Fruit fly (Drosophila melanogaster) whole organism, adult: ENCODE data around the gene Faf2.

Experiments used
- CG11617 ChIP-seq: fragments of 200-800 bp; sonication (Bioruptor generic); optimal IDR thresholded peaks from 2 replicates; lab custom pipeline; 2017; ENCODE audit warnings: mild to moderate bottlenecking, missing biosample characterization, missing genetic modification reagents, missing genetic modification characterization
- CG12768 ChIP-seq: fragments of 200-800 bp; sonication (Bioruptor generic); optimal IDR thresholded peaks from 2 replicates; lab custom pipeline; 2017; ENCODE audit warnings: missing biosample characterization, missing genetic modification characterization, mild to moderate bottlenecking, moderate library complexity, missing genetic modification reagents
- CG14711 ChIP-seq: fragments of 200-800 bp; sonication (Bioruptor generic); optimal IDR thresholded peaks from 2 replicates; lab custom pipeline; 2018; ENCODE audit warnings: missing biosample characterization, mild to moderate bottlenecking, missing genetic modification characterization, moderate library complexity
- CG1620 ChIP-seq: fragments of 200-800 bp; sonication (Bioruptor generic); optimal IDR thresholded peaks from 2 replicates; lab custom pipeline; 2016; ENCODE audit warnings: missing biosample characterization, missing genetic modification characterization
- CG33017 ChIP-seq: fragments of 200-800 bp; sonication (Bioruptor generic); optimal IDR thresholded peaks from 2 replicates; lab custom pipeline; 2018; ENCODE audit warnings: missing biosample characterization, mild to moderate bottlenecking, missing genetic modification characterization, moderate library complexity
- CG5204 ChIP-seq: fragments of 200-800 bp; sonication (Bioruptor generic); optimal IDR thresholded peaks from 2 replicates; lab custom pipeline; 2016; ENCODE audit warnings: missing biosample characterization, missing genetic modification characterization
- CG7045 ChIP-seq: fragments of 200-800 bp; sonication (Bioruptor generic); optimal IDR thresholded peaks from 2 replicates; lab custom pipeline; 2017; ENCODE audit warnings: missing biosample characterization, mild to moderate bottlenecking, missing genetic modification characterization
- CG7101 ChIP-seq: fragments of 200-800 bp; sonication (Bioruptor generic); optimal IDR thresholded peaks from 2 replicates; lab custom pipeline; 2018; ENCODE audit warnings: missing biosample characterization, mild to moderate bottlenecking, missing genetic modification characterization, moderate library complexity
- Clk ChIP-seq: fragments of 200-800 bp; sonication (Bioruptor generic); optimal IDR thresholded peaks from 2 replicates; lab custom pipeline; 2017; ENCODE audit warnings: missing biosample characterization, missing genetic modification characterization
- Crg-1 ChIP-seq: fragments of 200-800 bp; sonication (Bioruptor generic); optimal IDR thresholded peaks from 2 replicates; lab custom pipeline; 2016; ENCODE audit warnings: missing biosample characterization, missing genetic modification characterization
- Hr96 ChIP-seq: fragments of 200-800 bp; sonication (Bioruptor generic); optimal IDR thresholded peaks from 2 replicates; lab custom pipeline; 2016; ENCODE audit warnings: missing biosample characterization, missing genetic modification characterization
- Mnt ChIP-seq: fragments of 200-800 bp; sonication (Bioruptor generic); optimal IDR thresholded peaks from 2 replicates; lab custom pipeline; 2016; ENCODE audit warnings: missing biosample characterization, mild to moderate bottlenecking, missing genetic modification characterization
- bab1 ChIP-seq: fragments of 200-800 bp; sonication (Bioruptor generic); optimal IDR thresholded peaks from 3 replicates; lab custom pipeline; 2019; ENCODE audit warnings: missing biosample characterization, mild to moderate bottlenecking, missing genetic modification characterization, moderate library complexity
- cic ChIP-seq: fragments of 200-800 bp; sonication (Bioruptor generic); optimal IDR thresholded peaks from 2 replicates; lab custom pipeline; 2017; ENCODE audit warnings: missing biosample characterization, mild to moderate bottlenecking, missing genetic modification characterization, moderate library complexity
- cnc ChIP-seq, 2 experiments: fragments of >200 bp; optimal IDR thresholded peaks; 2 replicates each; lab custom pipeline; 2017
- kay ChIP-seq: fragments of 200-800 bp; sonication (Bioruptor generic); peaks from one replicate; lab custom pipeline; 2016; ENCODE audit warnings: missing biosample characterization, missing genetic modification characterization, borderline replicate concordance
- ovo ChIP-seq: fragments of 200-800 bp; sonication (Bioruptor generic); optimal IDR thresholded peaks from 2 replicates; lab custom pipeline; 2016; ENCODE audit warnings: missing biosample characterization, missing genetic modification characterization
- pad ChIP-seq: fragments of 200-800 bp; sonication (Bioruptor generic); optimal IDR thresholded peaks from 3 replicates; lab custom pipeline; 2017; ENCODE audit warnings: missing biosample characterization, missing genetic modification characterization, mild to moderate bottlenecking, moderate library complexity, missing genetic modification reagents
- tj ChIP-seq: fragments of 200-800 bp; sonication (Bioruptor generic); optimal IDR thresholded peaks from 3 replicates; lab custom pipeline; 2017; ENCODE audit warnings: missing biosample characterization, mild to moderate bottlenecking, missing genetic modification characterization, moderate library complexity
- toe ChIP-seq: fragments of 200-800 bp; sonication (Bioruptor generic); optimal IDR thresholded peaks from 2 replicates; lab custom pipeline; 2016; ENCODE audit warnings: missing biosample characterization, missing genetic modification characterization

Gene Faf2

dm6 chr2L:18745454-18745853 lies 37.0 kb upstream of the Faf2 start:
- no peak for TF ChIP-seq CG7045
- TF ChIP-seq cnc (optimal IDR thresholded peaks at IDR 0.05; lab: Kevin White, UChicago) = no peak
- TF ChIP-seq Clk (GFP tag; lab: Kevin White, UChicago) = no peak
- no peak for TF ChIP-seq pad (GFP tag; lab: Kevin White, UChicago)
- no peak for TF ChIP-seq CG11617 (GFP tag; lab: Kevin White, UChicago)
- no peak for TF ChIP-seq CG33017 (tag; lab: Kevin White, UChicago)
- no peak for TF ChIP-seq CG1620
- TF ChIP-seq Crg-1 (GFP tag; lab: Kevin White, UChicago) = no peak
- no peak for TF ChIP-seq CG5204 (GFP tag; lab: Kevin White, UChicago)
- no peak for TF ChIP-seq CG12768
- TF ChIP-seq Hr96 (GFP tag; lab: Kevin White, UChicago) = no peak
- no peak for TF ChIP-seq Mnt (GFP tag; lab: Kevin White, UChicago)
- no peak for TF ChIP-seq toe (GFP tag; lab: Kevin White, UChicago)
- TF ChIP-seq ovo (GFP tag; lab: Kevin White, UChicago) = no peak

dm6 chr2L:18743896-18744295 lies 35.4 kb upstream of the Faf2 start:
- no peak for TF ChIP-seq cic (GFP tag; lab: Kevin White, UChicago)
- TF ChIP-seq CG1620 = no peak
- TF ChIP-seq CG33017 (tag; lab: Kevin White, UChicago) = no peak
- TF ChIP-seq cnc (optimal IDR thresholded peaks at IDR 0.05; lab: Kevin White, UChicago) = no peak
- no peak for TF ChIP-seq bab1 (GFP tag; lab: Kevin White, UChicago)
- TF ChIP-seq pad (GFP tag; lab: Kevin White, UChicago) = no peak
- TF ChIP-seq Hr96 (GFP tag; lab: Kevin White, UChicago) = no peak
- TF ChIP-seq CG7045 = no peak

DNA sequence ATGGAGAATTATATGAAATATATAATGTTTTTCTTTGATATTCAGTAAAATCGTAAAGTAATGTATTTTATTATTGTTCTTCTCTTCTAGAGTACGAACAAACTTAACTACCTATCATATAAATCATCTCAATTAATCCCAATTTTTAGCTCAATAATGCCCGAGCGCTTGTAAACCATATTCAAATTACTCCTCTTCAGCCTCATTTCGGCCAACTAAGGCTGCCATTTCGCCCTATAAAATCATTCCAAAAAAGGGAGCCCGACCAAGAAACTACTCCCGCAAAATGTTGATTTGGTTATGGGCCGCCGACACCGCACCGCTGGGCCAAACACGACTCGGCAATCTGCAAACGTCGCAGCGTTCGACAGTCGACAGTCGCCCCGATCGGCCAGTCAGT lies 34.2 kb upstream of the Faf2 start:
- TF ChIP-seq Clk (GFP tag; lab: Kevin White, UChicago) (no peak), Mnt (GFP tag; lab: Kevin White, UChicago) (no peak), CG11617 (GFP tag; lab: Kevin White, UChicago) (no peak), Hr96 (GFP tag; lab: Kevin White, UChicago) (no peak), Crg-1 (GFP tag; lab: Kevin White, UChicago) (no peak), cic (GFP tag; lab: Kevin White, UChicago) (no peak), pad (GFP tag; lab: Kevin White, UChicago) (no peak), CG1620 (no peak), toe (GFP tag; lab: Kevin White, UChicago) (no peak), cnc (optimal IDR thresholded peaks at IDR 0.05; lab: Kevin White, UChicago) (no peak), CG5204 (GFP tag; lab: Kevin White, UChicago) (no peak), CG7045 (no peak), kay (GFP tag; lab: Kevin White, UChicago) (no peak), ovo (GFP tag; lab: Kevin White, UChicago) (no peak), bab1 (GFP tag; lab: Kevin White, UChicago) (no peak), CG12768 (no peak), CG7101 (tag; lab: Kevin White, UChicago) (no peak), CG33017 (tag; lab: Kevin White, UChicago) (no peak), CG14711 (tag; lab: Kevin White, UChicago) (no peak)

DNA sequence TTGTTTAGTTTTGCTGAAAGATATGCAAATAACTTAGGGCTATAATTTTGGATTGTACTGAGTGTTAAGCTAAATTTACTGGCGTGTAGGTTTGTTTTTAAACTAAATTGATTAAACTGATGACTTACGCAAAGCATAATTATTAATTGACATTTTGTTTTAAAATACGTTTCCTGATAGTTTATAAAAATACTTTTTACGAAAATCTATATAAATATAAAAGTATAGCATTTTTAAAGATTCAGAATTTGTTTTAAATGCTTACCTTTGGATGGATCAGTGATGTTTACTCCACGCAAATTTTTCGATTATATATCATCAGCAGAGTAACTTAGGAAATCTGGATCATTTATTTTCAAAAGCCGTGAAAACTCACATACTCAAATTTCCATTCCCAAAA lies 31.5 kb upstream of the Faf2 start, which contains the start of the genes CG42752 and CG15167:
TSS of gene CG42752 (minus strand) at position 101 of the 400 bp plus-strand sequence.
TSS of gene CG15167 (plus strand) at position 349 of the 400 bp plus-strand sequence.
- TF ChIP-seq Mnt (GFP tag; lab: Kevin White, UChicago) = no peak
- TF ChIP-seq cic (GFP tag; lab: Kevin White, UChicago) = no peak
- TF ChIP-seq CG11617 (GFP tag; lab: Kevin White, UChicago) = no peak
- no peak for TF ChIP-seq Hr96 (GFP tag; lab: Kevin White, UChicago)
- no peak for TF ChIP-seq CG14711 (tag; lab: Kevin White, UChicago)
- no peak for TF ChIP-seq ovo (GFP tag; lab: Kevin White, UChicago)
- no peak for TF ChIP-seq toe (GFP tag; lab: Kevin White, UChicago)
- no peak for TF ChIP-seq CG7101 (tag; lab: Kevin White, UChicago)
- TF ChIP-seq pad (GFP tag; lab: Kevin White, UChicago) = no peak
- TF ChIP-seq CG5204 (GFP tag; lab: Kevin White, UChicago) = no peak
- TF ChIP-seq tj (GFP tag; lab: Kevin White, UChicago) = no peak
- TF ChIP-seq CG1620 = no peak
- TF ChIP-seq bab1 (GFP tag; lab: Kevin White, UChicago) = no peak
- no peak for TF ChIP-seq CG33017 (tag; lab: Kevin White, UChicago)
- no peak for TF ChIP-seq Clk (GFP tag; lab: Kevin White, UChicago)

DNA sequence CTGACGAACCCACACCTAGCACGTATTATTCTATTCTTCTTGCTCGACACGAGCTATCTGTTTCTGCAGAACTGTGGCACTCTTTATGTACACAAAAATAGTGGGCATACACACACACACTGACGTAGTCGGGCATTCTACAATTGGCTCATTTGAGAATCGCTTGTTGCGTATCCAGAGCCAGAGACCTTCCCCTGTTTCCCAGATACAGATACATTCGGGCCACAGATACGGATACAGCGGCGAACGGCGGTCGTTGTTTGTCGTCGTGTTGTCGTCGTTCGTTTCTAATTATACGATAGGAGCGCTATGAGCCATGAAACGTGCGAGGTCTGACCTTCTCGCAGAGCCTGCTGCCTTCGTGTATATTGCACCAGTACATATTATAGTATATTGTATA lies 28.8 kb upstream of the Faf2 start:
- no peak for TF ChIP-seq Clk (GFP tag; lab: Kevin White, UChicago)

dm6 chr2L:18735553-18736167 lies 27.2 kb upstream of the Faf2 start:
- no peak for TF ChIP-seq bab1 (GFP tag; lab: Kevin White, UChicago)
